Worm (Caenorhabditis elegans) whole organism, early embryonic: Measurements from ENCODE around the gene ubc-21.

Experiments used
- B0310.2 ChIP-seq: sonication (generic microtip); optimal IDR thresholded peaks from 2 replicates; lab custom pipeline; 2016; ENCODE audit warnings: mild to moderate bottlenecking, missing genetic modification characterization, missing compliant biosample characterization
- F13C5.2 ChIP-seq: sonication (generic microtip); optimal IDR thresholded peaks from 2 replicates; lab custom pipeline; 2017; ENCODE audit warnings: mild to moderate bottlenecking, missing genetic modification characterization, inconsistent platforms, missing compliant biosample characterization
- aly-1 ChIP-seq: sonication (generic microtip); optimal IDR thresholded peaks from 2 replicates; lab custom pipeline; 2016; ENCODE audit warnings: missing genetic modification characterization, missing compliant biosample characterization
- ama-1 ChIP-seq: fragments of 150-350 bp; optimal IDR thresholded peaks from 2 replicates; lab custom pipeline; 2014
- flt-1 ChIP-seq: fragments of 200-800 bp; sonication (Bioruptor generic); IDR thresholded peaks from 2 replicates; pipeline ENCODE4 v1.3.6; 2022; ENCODE audit warnings: missing genetic modification characterization, missing compliant biosample characterization
- hmbx-1 ChIP-seq: sonication (generic microtip); optimal IDR thresholded peaks from 2 replicates; lab custom pipeline; 2016; ENCODE audit warnings: mild to moderate bottlenecking, missing genetic modification characterization, missing compliant biosample characterization
- hnd-1 ChIP-seq: sonication (generic microtip); optimal IDR thresholded peaks from 2 replicates; lab custom pipeline; 2016; ENCODE audit warnings: missing genetic modification characterization, missing compliant biosample characterization

- TF ChIP-seq flt-1 (GFP tag; lab: Robert Waterston, UW) (no peak), hmbx-1 (tag; lab: Kevin White, UChicago) (no peak), B0310.2 (no peak), F13C5.2 (tag; lab: Kevin White, UChicago) (no peak), ama-1 (lab: Kevin White, UChicago) (no peak), aly-1 (tag; lab: Kevin White, UChicago) (no peak), hnd-1 (tag; lab: Kevin White, UChicago) (no peak)
These were observed 11.4 kb upstream of the ubc-21 start, which contains the start of gene C06E2.5 for ce11 chrX:8857904-8858612.
